Worm (Caenorhabditis elegans) whole organism, young adult: ENCODE results near the gene F38A5.6.
"Not testable (repeated sequence)": the region's sequence is repeated elsewhere in the genome, so short reads cannot be mapped to it uniquely, and the experiment has no call there.

ENCODE experiments used
- B0336.3 ChIP-seq: fragments of 200-800 bp; sonication (Bioruptor generic); IDR thresholded peaks from 2 replicates; pipeline ENCODE4 v1.3.6; 2022; ENCODE audit warnings: missing genetic modification characterization, missing compliant biosample characterization
- C17E4.6 ChIP-seq: fragments of 200-800 bp; sonication (Bioruptor generic); IDR thresholded peaks from 2 replicates; pipeline ENCODE4 v1.3.6; 2022; ENCODE audit warnings: missing genetic modification reagents, missing genetic modification characterization, missing compliant biosample characterization
- D2030.7 ChIP-seq: fragments of 200-800 bp; sonication (Bioruptor generic); IDR thresholded peaks from 2 replicates; pipeline ENCODE4 v1.3.6; 2022; ENCODE audit warnings: missing genetic modification reagents, missing genetic modification characterization, missing compliant biosample characterization
- F22D6.2 ChIP-seq: sonication (generic microtip); optimal IDR thresholded peaks from 2 replicates; lab custom pipeline; 2016; ENCODE audit warnings: mild to moderate bottlenecking, missing genetic modification characterization, missing compliant biosample characterization
- F33H1.4 ChIP-seq: fragments of 200-800 bp; sonication (Bioruptor generic); IDR thresholded peaks from 2 replicates; pipeline ENCODE4 v1.3.6; 2022; ENCODE audit warnings: missing genetic modification reagents, missing genetic modification characterization, missing compliant biosample characterization
- F37B4.10 ChIP-seq: fragments of 200-800 bp; sonication (Bioruptor generic); IDR thresholded peaks from 2 replicates; pipeline ENCODE4 v1.3.6; 2022; ENCODE audit warnings: missing genetic modification characterization, missing compliant biosample characterization
- F39B2.1 ChIP-seq: fragments of 200-800 bp; sonication (Bioruptor generic); IDR thresholded peaks from 2 replicates; pipeline ENCODE4 v1.3.6; 2022; ENCODE audit warnings: missing genetic modification reagents, missing genetic modification characterization, missing compliant biosample characterization
- F49E8.2 ChIP-seq: sonication (generic microtip); optimal IDR thresholded peaks from 3 replicates; lab custom pipeline; 2017; ENCODE audit warnings: missing genetic modification characterization, mild to moderate bottlenecking, missing compliant biosample characterization, antibody characterized with exemption, moderate library complexity; ENCODE audit not compliant: insufficient read depth
- F52B5.7 ChIP-seq: sonication (generic microtip); optimal IDR thresholded peaks from 2 replicates; lab custom pipeline; 2016; ENCODE audit warnings: mild to moderate bottlenecking, missing genetic modification characterization, missing compliant biosample characterization
- T26A5.8 ChIP-seq: sonication (generic microtip); optimal IDR thresholded peaks from 2 replicates; lab custom pipeline; 2016; ENCODE audit warnings: missing genetic modification characterization, missing compliant biosample characterization
- Y67H2A.10 ChIP-seq: fragments of 200-800 bp; sonication (Bioruptor generic); conservative IDR thresholded peaks from 2 replicates; pipeline ENCODE4 v1.3.6; 2022; ENCODE audit warnings: missing genetic modification reagents, missing genetic modification characterization, missing compliant biosample characterization
- ama-1 ChIP-seq, 3 experiments: fragments of 150-350 bp in 1 of 3; sonication (generic microtip) in 2 of 3; optimal IDR thresholded peaks; 2 replicates each; lab custom pipeline; 2014 to 2018; ENCODE audit warnings: missing biosample characterization in 2 of 3, missing genetic modification characterization in 2 of 3, missing genetic modification reagents in 2 of 3
- aptf-2 ChIP-seq: fragments of 200-800 bp; sonication (Bioruptor generic); conservative IDR thresholded peaks from 2 replicates; pipeline ENCODE4 v1.3.6; 2022; ENCODE audit warnings: missing genetic modification reagents, missing genetic modification characterization, missing compliant biosample characterization
- attf-3 ChIP-seq: fragments of 200-800 bp; sonication (Bioruptor generic); conservative IDR thresholded peaks from 2 replicates; pipeline ENCODE4 v1.3.6; 2022; ENCODE audit warnings: missing genetic modification reagents, missing genetic modification characterization, missing compliant biosample characterization
- ccch-3 ChIP-seq: fragments of 200-800 bp; sonication (Bioruptor generic); optimal IDR thresholded peaks from 2 replicates; lab custom pipeline; 2018; ENCODE audit warnings: mild to moderate bottlenecking, missing genetic modification characterization, missing compliant biosample characterization
- cebp-1 ChIP-seq, 2 experiments: fragments of 200-800 bp in 1 of 2; sonication (Bioruptor generic) in 1 of 2; sonication (generic microtip) in 1 of 2; IDR thresholded peaks in 1 of 2; optimal IDR thresholded peaks in 1 of 2; 2 replicates each; pipeline versions ENCODE4 v1.3.6 to Lab custom; 2017 to 2022; ENCODE audit warnings: missing compliant biosample characterization in 2 of 2, missing genetic modification characterization in 2 of 2, mild to moderate bottlenecking in 1 of 2, missing genetic modification reagents in 1 of 2, moderate library complexity in 1 of 2
- ceh-91 ChIP-seq: fragments of 200-800 bp; sonication (Bioruptor generic); IDR thresholded peaks from 2 replicates; pipeline ENCODE4 v1.3.6; 2022; ENCODE audit warnings: missing genetic modification reagents, missing genetic modification characterization, missing compliant biosample characterization
- die-1 ChIP-seq: sonication (generic microtip); optimal IDR thresholded peaks from 2 replicates; lab custom pipeline; 2016; ENCODE audit warnings: missing genotype, mild to moderate bottlenecking, missing genetic modification characterization, missing compliant biosample characterization
- efl-1 ChIP-seq: fragments of 150-350 bp; optimal IDR thresholded peaks from 2 replicates; lab custom pipeline; 2014; ENCODE audit warnings: missing biosample characterization, missing genetic modification reagents, missing genetic modification characterization
- ekl-4 ChIP-seq: fragments of 200-800 bp; sonication (Bioruptor generic); IDR thresholded peaks from 2 replicates; pipeline ENCODE4 v1.3.6; 2022; ENCODE audit warnings: missing genetic modification reagents, missing genetic modification characterization, missing compliant biosample characterization
- hmg-1.2 ChIP-seq: fragments of 200-800 bp; sonication (Bioruptor generic); IDR thresholded peaks from 2 replicates; pipeline ENCODE4 v1.3.6; 2022; ENCODE audit warnings: missing genetic modification reagents, missing genetic modification characterization, missing compliant biosample characterization
- hsf-1 ChIP-seq: fragments of 200-800 bp; sonication (Bioruptor generic); IDR thresholded peaks from 2 replicates; pipeline ENCODE4 v1.3.6; 2022; ENCODE audit warnings: missing genetic modification reagents, missing genetic modification characterization, missing compliant biosample characterization
- lag-1 ChIP-seq: fragments of 200-800 bp; sonication (Bioruptor generic); IDR thresholded peaks from 2 replicates; pipeline ENCODE4 v1.3.6; 2022; ENCODE audit warnings: missing genetic modification reagents, missing genetic modification characterization, missing compliant biosample characterization
- let-607 ChIP-seq, 2 experiments: fragments of 200-800 bp in 1 of 2; sonication (Bioruptor generic) in 1 of 2; sonication (generic microtip) in 1 of 2; optimal IDR thresholded peaks; 2 replicates each; lab custom pipeline; 2016 to 2018; ENCODE audit warnings: mild to moderate bottlenecking in 2 of 2, missing compliant biosample characterization in 2 of 2, missing genetic modification characterization in 2 of 2, moderate library complexity in 2 of 2, missing genotype in 1 of 2
- lin-35 ChIP-seq, 3 experiments: fragments of 150-350 bp in 2 of 3; sonication (generic microtip) in 1 of 3; optimal IDR thresholded peaks; 2 replicates each; lab custom pipeline; 2014 to 2018; ENCODE audit warnings: missing biosample characterization in 3 of 3, missing genetic modification characterization in 3 of 3, missing genetic modification reagents in 3 of 3
- lin-54 ChIP-seq: fragments of 200-800 bp; sonication (Bioruptor generic); optimal IDR thresholded peaks from 2 replicates; lab custom pipeline; 2018; ENCODE audit warnings: mild to moderate bottlenecking, missing genetic modification characterization, missing compliant biosample characterization
- lir-1 ChIP-seq: fragments of 200-800 bp; sonication (Bioruptor generic); conservative IDR thresholded peaks from 2 replicates; pipeline ENCODE4 v1.3.6; 2022; ENCODE audit warnings: missing genetic modification reagents, missing genetic modification characterization, missing compliant biosample characterization
- lsl-1 ChIP-seq: fragments of 200-800 bp; sonication (Bioruptor generic); optimal IDR thresholded peaks from 2 replicates; lab custom pipeline; 2018; ENCODE audit warnings: mild to moderate bottlenecking, missing genetic modification characterization, moderate library complexity, missing compliant biosample characterization
- madf-3 ChIP-seq: fragments of 200-800 bp; sonication (Bioruptor generic); IDR thresholded peaks from 2 replicates; pipeline ENCODE4 v1.3.6; 2022; ENCODE audit warnings: missing genetic modification reagents, missing genetic modification characterization, missing compliant biosample characterization
- madf-6 ChIP-seq: fragments of 200-800 bp; sonication (Bioruptor generic); IDR thresholded peaks from 2 replicates; pipeline ENCODE4 v1.3.6; 2022; ENCODE audit warnings: missing genetic modification reagents, missing genetic modification characterization, missing compliant biosample characterization
- madf-8 ChIP-seq: fragments of 200-800 bp; sonication (Bioruptor generic); conservative IDR thresholded peaks from 2 replicates; pipeline ENCODE4 v1.3.6; 2022; ENCODE audit warnings: missing genetic modification reagents, missing genetic modification characterization, missing compliant biosample characterization
- nhr-120 ChIP-seq: fragments of 200-800 bp; sonication (Bioruptor generic); IDR thresholded peaks from 2 replicates; pipeline ENCODE4 v1.3.6; 2022; ENCODE audit warnings: missing genetic modification characterization, missing compliant biosample characterization
- nhr-80 ChIP-seq: sonication (generic microtip); optimal IDR thresholded peaks from 2 replicates; lab custom pipeline; 2016; ENCODE audit warnings: missing genetic modification characterization, missing compliant biosample characterization
- rpc-1 ChIP-seq, 2 experiments: fragments of 150-350 bp in 1 of 2; sonication (generic microtip) in 1 of 2; optimal IDR thresholded peaks; 2 replicates each; lab custom pipeline; 2014 to 2018; ENCODE audit warnings: missing biosample characterization in 1 of 2, missing genetic modification characterization in 1 of 2, missing genetic modification reagents in 1 of 2, missing genotype in 1 of 2
- snpc-1.3 ChIP-seq: sonication (generic microtip); optimal IDR thresholded peaks from 2 replicates; lab custom pipeline; 2017; ENCODE audit warnings: missing genetic modification characterization, mild to moderate bottlenecking, missing compliant biosample characterization, antibody characterized with exemption, moderate library complexity, missing genotype, missing genetic modification reagents; ENCODE audit not compliant: insufficient read depth
- snpc-3.4 ChIP-seq: sonication (generic microtip); optimal IDR thresholded peaks from 2 replicates; lab custom pipeline; 2017; ENCODE audit warnings: missing genetic modification characterization, mild to moderate bottlenecking, missing compliant biosample characterization, antibody characterized with exemption, moderate library complexity, missing genotype, missing genetic modification reagents
- snpc-4 ChIP-seq, 5 experiments: fragments of 150-350 bp in 1 of 5; sonication (generic microtip) in 4 of 5; optimal IDR thresholded peaks; 2 replicates each; lab custom pipeline; 2014 to 2018; ENCODE audit warnings: missing genetic modification characterization in 5 of 5, missing biosample characterization in 3 of 5, antibody characterized with exemption in 2 of 5, mild to moderate bottlenecking in 2 of 5, missing compliant biosample characterization in 2 of 5, missing genotype in 2 of 5, moderate library complexity in 2 of 5, missing genetic modification reagents in 1 of 5
- tbp1 ChIP-seq: fragments of 200-800 bp; sonication (Bioruptor generic); optimal IDR thresholded peaks from 2 replicates; lab custom pipeline; 2018; ENCODE audit warnings: mild to moderate bottlenecking, missing genetic modification characterization, missing compliant biosample characterization
- zfh-2 ChIP-seq: fragments of 200-800 bp; sonication (Bioruptor generic); conservative IDR thresholded peaks from 2 replicates; pipeline ENCODE4 v1.3.6; 2022; ENCODE audit warnings: missing genetic modification reagents, missing genetic modification characterization, missing compliant biosample characterization
- ztf-22 ChIP-seq: fragments of 200-800 bp; sonication (Bioruptor generic); optimal IDR thresholded peaks from 2 replicates; lab custom pipeline; 2018; ENCODE audit warnings: mild to moderate bottlenecking, missing genetic modification characterization, moderate library complexity, missing compliant biosample characterization
- ztf-28 ChIP-seq: fragments of 200-800 bp; sonication (Bioruptor generic); IDR thresholded peaks from 2 replicates; pipeline ENCODE4 v1.3.6; 2022; ENCODE audit warnings: missing genetic modification reagents, missing genetic modification characterization, missing compliant biosample characterization
- ztf-3 ChIP-seq: fragments of 200-800 bp; sonication (Bioruptor generic); optimal IDR thresholded peaks from 2 replicates; lab custom pipeline; 2018; ENCODE audit warnings: mild to moderate bottlenecking, missing genetic modification characterization, missing compliant biosample characterization

F38A5.6 gene

DNA sequence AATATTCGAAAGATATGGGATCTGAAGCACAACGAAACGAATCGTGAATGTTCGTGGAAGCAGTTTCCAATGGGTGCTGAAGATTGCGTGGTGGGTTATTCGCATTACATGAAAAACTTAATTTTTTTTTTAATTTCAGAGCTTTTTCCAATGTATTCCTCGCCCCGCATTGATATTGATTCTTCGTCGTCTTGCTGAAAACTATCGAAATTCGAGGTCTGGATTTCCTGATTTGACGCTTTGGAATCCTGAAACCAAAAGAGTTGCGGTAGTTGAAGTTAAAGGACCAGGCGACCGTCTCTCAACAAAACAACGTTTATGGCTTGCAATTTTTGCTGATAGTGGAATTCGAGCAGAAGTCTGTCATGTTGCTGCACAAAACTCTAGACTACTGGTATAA lies 45.2 kb downstream of the F38A5.6 start (continued):
- no peak for TF ChIP-seq die-1 (tag; lab: Kevin White, UChicago)
- TF ChIP-seq madf-6 (GFP tag; lab: Robert Waterston, UW), result 0 out of 2 replicates have a peak, but pooled peaks have one; percentile 29
- TF ChIP-seq ceh-91 (GFP tag; lab: Robert Waterston, UW), result no peak
- no peak; the same call in 1 of the 2 replicates for TF ChIP-seq ekl-4 (GFP tag; lab: Robert Waterston, UW)
- no peak for TF ChIP-seq aptf-2
- TF ChIP-seq ztf-3, result no peak
- TF ChIP-seq ama-1 (optimal IDR thresholded peaks at IDR 0.05; lab: Kevin White, UChicago), result no peak
- TF ChIP-seq ama-1 (GFP tag; optimal IDR thresholded peaks at IDR 0.05; lab: Kevin White, UChicago), result no peak
- TF ChIP-seq madf-8 (GFP tag; lab: Robert Waterston, UW), result no peak
- no peak for TF ChIP-seq F39B2.1 (GFP tag; lab: Robert Waterston, UW)
- no peak for TF ChIP-seq nhr-120 (GFP tag; lab: Robert Waterston, UW)
- TF ChIP-seq madf-3 (GFP tag; lab: Robert Waterston, UW), result no peak
- TF ChIP-seq F22D6.2 (tag; lab: Kevin White, UChicago), result no peak
- TF ChIP-seq nhr-80 (tag; lab: Kevin White, UChicago), result no peak
- no peak for TF ChIP-seq F37B4.10 (GFP tag; lab: Robert Waterston, UW)
- TF ChIP-seq lsl-1, result no peak
- TF ChIP-seq T26A5.8 (tag; lab: Kevin White, UChicago), result no peak
- TF ChIP-seq ztf-28 (GFP tag; lab: Robert Waterston, UW), result no peak
- TF ChIP-seq hsf-1 (GFP tag; lab: Robert Waterston, UW), result 0 out of 2 replicates have a peak, but pooled peaks have one; percentile 10
- no peak for TF ChIP-seq efl-1 (GFP tag; lab: Kevin White, UChicago)
- TF ChIP-seq ztf-22 (GFP tag; lab: Kevin White, UChicago), result peak; percentile 6
- TF ChIP-seq F52B5.7 (tag; lab: Kevin White, UChicago), result no peak
- no peak for TF ChIP-seq ccch-3 (GFP tag; lab: Kevin White, UChicago)
- TF ChIP-seq Y67H2A.10 (GFP tag; lab: Robert Waterston, UW), result no peak
- no peak for TF ChIP-seq lag-1 (GFP tag; lab: Robert Waterston, UW)
- no peak for TF ChIP-seq snpc-4 (GFP tag; optimal IDR thresholded peaks at IDR 0.05; lab: Kevin White, UChicago)
- peak in 1 of 4 experiments; percentile 9 for TF ChIP-seq snpc-4 (tag; optimal IDR thresholded peaks at IDR 0.05; lab: Kevin White, UChicago)
- TF ChIP-seq lir-1 (GFP tag; lab: Robert Waterston, UW), result no peak
- TF ChIP-seq B0336.3 (GFP tag; lab: Robert Waterston, UW), result peak; percentile 48; the same call in 1 of the 2 replicates
- no peak for TF ChIP-seq attf-3 (GFP tag; lab: Robert Waterston, UW)
- TF ChIP-seq C17E4.6 (GFP tag; lab: Robert Waterston, UW), result no peak
- no peak for TF ChIP-seq D2030.7 (GFP tag; lab: Robert Waterston, UW)
- TF ChIP-seq zfh-2 (GFP tag; lab: Robert Waterston, UW), result no peak
- no peak for TF ChIP-seq let-607 (tag; optimal IDR thresholded peaks at IDR 0.05; lab: Kevin White, UChicago)

DNA sequence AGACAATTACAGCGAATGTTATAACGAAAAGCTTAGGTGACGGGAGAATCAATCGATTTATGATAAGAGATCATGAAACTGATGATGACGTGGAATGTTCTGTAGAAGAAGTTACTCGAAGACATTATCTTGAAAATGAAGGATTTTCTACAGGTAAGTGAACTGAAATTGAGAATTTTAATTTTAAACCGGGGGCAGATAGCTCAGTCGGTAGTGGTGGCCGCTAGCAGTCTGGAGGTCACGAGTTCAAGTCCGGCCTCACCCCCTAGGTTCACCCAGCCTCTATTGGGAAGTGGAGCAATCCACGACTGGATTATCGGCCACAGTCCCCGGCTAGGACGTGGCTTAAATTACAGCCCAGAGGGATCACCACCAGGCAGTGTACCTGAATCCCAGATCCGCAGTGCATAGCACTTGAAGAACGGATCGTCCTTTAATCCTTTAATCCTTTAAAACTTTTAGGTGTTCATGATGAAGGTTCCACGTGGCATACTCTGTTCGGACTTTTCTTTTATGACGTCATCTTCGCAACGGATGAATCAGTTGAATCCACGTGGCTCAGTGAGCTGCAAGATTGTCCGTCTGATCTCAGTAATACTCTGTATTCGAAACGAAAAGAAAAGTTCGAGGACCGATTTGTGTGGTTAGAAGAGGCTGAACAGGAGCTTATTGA lies 45.7 kb downstream of the F38A5.6 start:
- not testable (repeated sequence) for TF ChIP-seq rpc-1 (optimal IDR thresholded peaks at IDR 0.05; lab: Kevin White, UChicago); snpc-4 (GFP tag; optimal IDR thresholded peaks at IDR 0.05; lab: Kevin White, UChicago)
- TF ChIP-seq rpc-1 (tag; optimal IDR thresholded peaks at IDR 0.05; lab: Kevin White, UChicago) (peak; percentile 57), snpc-4 (tag; optimal IDR thresholded peaks at IDR 0.05; lab: Kevin White, UChicago) (peak in 1 of 4 experiments; percentile 5)

DNA sequence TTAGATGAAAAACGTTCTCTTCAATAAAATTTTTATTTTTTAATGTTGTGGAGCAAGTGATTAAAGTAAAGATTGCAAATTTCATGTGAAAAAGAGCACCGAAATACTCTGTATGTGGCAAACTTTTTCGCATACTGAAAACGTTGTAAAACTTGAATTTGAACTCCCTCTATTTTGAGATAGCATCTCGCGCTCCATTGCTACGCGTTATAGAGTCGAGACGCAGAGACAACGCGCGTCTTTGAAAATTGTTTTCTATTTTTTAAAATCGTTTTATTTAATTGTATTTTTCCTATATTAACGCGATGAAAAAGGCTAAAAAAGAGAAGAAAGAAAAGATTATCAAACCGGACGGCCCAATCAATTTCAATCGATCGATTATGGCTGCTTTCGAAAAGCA lies 48.6 kb downstream of the F38A5.6 start, which contains the start of gene fan-1:
fan-1 (plus strand) TSS at position 78 of the 400 bp plus-strand sequence.
- TF ChIP-seq cebp-1 (GFP tag; IDR thresholded peaks at IDR 0.05; lab: Robert Waterston, UW) (no peak), cebp-1 (tag; optimal IDR thresholded peaks at IDR 0.05; lab: Kevin White, UChicago) (peak; percentile 37), ztf-22 (GFP tag; lab: Kevin White, UChicago) (no peak), snpc-3.4 (tag; lab: Kevin White, UChicago) (peak; percentile 37), tbp1 (GFP tag; lab: Kevin White, UChicago) (peak; percentile 26), lin-54 (peak; percentile 93), lin-35 (GFP tag; optimal IDR thresholded peaks at IDR 0.05; lab: Kevin White, UChicago) (peak in 1 of 3 experiments; percentile 90), snpc-1.3 (tag; lab: Kevin White, UChicago) (peak; percentile 27), F33H1.4 (GFP tag; lab: Robert Waterston, UW) (peak; percentile 18; the same call in 1 of the 2 replicates), F49E8.2 (tag; lab: Kevin White, UChicago) (no peak), hmg-1.2 (GFP tag; lab: Robert Waterston, UW) (peak; percentile 88), ztf-3 (no peak), attf-3 (GFP tag; lab: Robert Waterston, UW) (no peak)
